Worm (Caenorhabditis elegans) whole organism, L2 larva: ENCODE results near the gene C46F11.5.
A peak's percentile ranks its signal among the peaks of the same experiment; 100 is the strongest.

Source experiments
- C34F6.9 ChIP-seq: fragments of 150-350 bp; optimal IDR thresholded peaks from 2 replicates; lab custom pipeline; 2014; ENCODE audit warnings: missing biosample characterization, missing genetic modification characterization
- F13H6.1 ChIP-seq: sonication (generic microtip); optimal IDR thresholded peaks from 2 replicates; lab custom pipeline; 2016; ENCODE audit warnings: missing genetic modification characterization, missing compliant biosample characterization
- R02D3.7 ChIP-seq: fragments of 150-350 bp; optimal IDR thresholded peaks from 2 replicates; lab custom pipeline; 2014; ENCODE audit warnings: missing biosample characterization, missing genetic modification characterization
- Y55F3AM.14 ChIP-seq: fragments of 200-800 bp; sonication (Bioruptor generic); optimal IDR thresholded peaks from 2 replicates; lab custom pipeline; 2018; ENCODE audit warnings: mild to moderate bottlenecking, missing genetic modification characterization, missing compliant biosample characterization
- ZK546.5 ChIP-seq: sonication (generic microtip); optimal IDR thresholded peaks from 2 replicates; lab custom pipeline; 2017; ENCODE audit warnings: missing biosample characterization, missing genetic modification characterization
- alr-1 ChIP-seq: fragments of 150-350 bp; optimal IDR thresholded peaks from 2 replicates; lab custom pipeline; 2014; ENCODE audit warnings: missing biosample characterization, missing genetic modification characterization
- aly-2 ChIP-seq: fragments of 150-350 bp; optimal IDR thresholded peaks from 2 replicates; lab custom pipeline; 2014; ENCODE audit warnings: missing biosample characterization, missing genetic modification characterization
- ama-1 ChIP-seq: fragments of 150-350 bp; optimal IDR thresholded peaks from 2 replicates; lab custom pipeline; 2018; ENCODE audit warnings: inconsistent platforms
- blmp-1 ChIP-seq: sonication (generic microtip); optimal IDR thresholded peaks from 2 replicates; lab custom pipeline; 2017; ENCODE audit warnings: missing genetic modification characterization, mild to moderate bottlenecking, missing compliant biosample characterization, antibody characterized with exemption, moderate library complexity; ENCODE audit not compliant: insufficient read depth
- ceh-16 ChIP-seq: fragments of 150-350 bp; optimal IDR thresholded peaks from 2 replicates; lab custom pipeline; 2014; ENCODE audit warnings: missing biosample characterization, missing genetic modification characterization
- ceh-82 ChIP-seq: fragments of 150-350 bp; optimal IDR thresholded peaks from 2 replicates; lab custom pipeline; 2014; ENCODE audit warnings: missing biosample characterization, missing genetic modification characterization
- crh-2 ChIP-seq: sonication (generic microtip); optimal IDR thresholded peaks from 2 replicates; lab custom pipeline; 2017; ENCODE audit warnings: missing biosample characterization, missing genetic modification characterization
- dmd-4 ChIP-seq: sonication (generic microtip); optimal IDR thresholded peaks from 2 replicates; lab custom pipeline; 2017; ENCODE audit warnings: missing biosample characterization, missing genetic modification characterization
- egl-27 ChIP-seq: sonication (generic microtip); optimal IDR thresholded peaks from 3 replicates; lab custom pipeline; 2017; ENCODE audit warnings: missing biosample characterization, missing genetic modification reagents, missing genetic modification characterization
- elt-1 ChIP-seq: fragments of 150-350 bp; optimal IDR thresholded peaks from 2 replicates; lab custom pipeline; 2014; ENCODE audit warnings: missing biosample characterization, missing genetic modification characterization
- elt-3 ChIP-seq: sonication (generic microtip); optimal IDR thresholded peaks from 2 replicates; lab custom pipeline; 2017; ENCODE audit warnings: missing biosample characterization, missing genetic modification characterization
- fos-1 ChIP-seq: fragments of 150-350 bp; optimal IDR thresholded peaks from 2 replicates; lab custom pipeline; 2014; ENCODE audit warnings: missing biosample characterization, missing genetic modification characterization
- gmeb-1 ChIP-seq: fragments of 150-350 bp; optimal IDR thresholded peaks from 2 replicates; lab custom pipeline; 2014; ENCODE audit warnings: missing biosample characterization, missing genetic modification characterization
- lin-11 ChIP-seq: fragments of 150-350 bp; sonication (generic microtip); optimal IDR thresholded peaks from 2 replicates; lab custom pipeline; 2014; ENCODE audit warnings: missing biosample characterization, missing genetic modification characterization, inconsistent platforms, mixed read lengths
- lin-13 ChIP-seq: fragments of 150-350 bp; optimal IDR thresholded peaks from 2 replicates; lab custom pipeline; 2014; ENCODE audit warnings: missing biosample characterization, missing genetic modification reagents, missing genetic modification characterization
- lin-39 ChIP-seq: fragments of 150-350 bp; optimal IDR thresholded peaks from 2 replicates; lab custom pipeline; 2014; ENCODE audit warnings: missing biosample characterization, missing genetic modification reagents, missing genetic modification characterization
- lsy-2 ChIP-seq, 2 experiments: fragments of 150-350 bp in 1 of 2; sonication (generic microtip) in 1 of 2; optimal IDR thresholded peaks; 2 replicates each; lab custom pipeline; 2014 to 2017; ENCODE audit warnings: missing biosample characterization in 2 of 2, missing genetic modification characterization in 2 of 2
- mab-5 ChIP-seq: fragments of 150-350 bp; optimal IDR thresholded peaks from 2 replicates; lab custom pipeline; 2014; ENCODE audit warnings: missing biosample characterization, missing genetic modification characterization
- mbf-1 ChIP-seq: sonication (generic microtip); optimal IDR thresholded peaks from 2 replicates; lab custom pipeline; 2017; ENCODE audit warnings: missing biosample characterization, missing genetic modification characterization
- nhr-10 ChIP-seq: sonication (generic microtip); optimal IDR thresholded peaks from 2 replicates; lab custom pipeline; 2017; ENCODE audit warnings: missing biosample characterization, missing genetic modification characterization
- nhr-11 ChIP-seq: fragments of 150-350 bp; optimal IDR thresholded peaks from 2 replicates; lab custom pipeline; 2014; ENCODE audit warnings: missing biosample characterization, missing genetic modification characterization
- nhr-12 ChIP-seq: fragments of 150-350 bp; optimal IDR thresholded peaks from 2 replicates; lab custom pipeline; 2014; ENCODE audit warnings: missing biosample characterization, missing genetic modification characterization
- nhr-129 ChIP-seq: fragments of 150-350 bp; optimal IDR thresholded peaks from 2 replicates; lab custom pipeline; 2014; ENCODE audit warnings: missing biosample characterization, missing genetic modification characterization
- nhr-21 ChIP-seq: fragments of 150-350 bp; optimal IDR thresholded peaks from 2 replicates; lab custom pipeline; 2014; ENCODE audit warnings: missing biosample characterization, missing genetic modification characterization
- nhr-23 ChIP-seq: fragments of 150-350 bp; optimal IDR thresholded peaks from 2 replicates; lab custom pipeline; 2014; ENCODE audit warnings: missing biosample characterization, missing genetic modification reagents, missing genetic modification characterization
- nhr-237 ChIP-seq: fragments of 150-350 bp; optimal IDR thresholded peaks from 2 replicates; lab custom pipeline; 2014; ENCODE audit warnings: missing biosample characterization, missing genetic modification characterization
- nhr-25 ChIP-seq: fragments of 150-350 bp; sonication (generic microtip); optimal IDR thresholded peaks from 3 replicates; lab custom pipeline; 2014; ENCODE audit warnings: missing biosample characterization, missing genetic modification characterization
- nhr-6 ChIP-seq: fragments of 150-350 bp; optimal IDR thresholded peaks from 2 replicates; lab custom pipeline; 2014; ENCODE audit warnings: missing biosample characterization, missing genetic modification characterization
- nhr-77 ChIP-seq: fragments of 150-350 bp; optimal IDR thresholded peaks from 2 replicates; lab custom pipeline; 2014; ENCODE audit warnings: missing biosample characterization, missing genetic modification characterization
- peb-1 ChIP-seq: fragments of 150-350 bp; optimal IDR thresholded peaks from 2 replicates; lab custom pipeline; 2014; ENCODE audit warnings: missing biosample characterization, missing genetic modification characterization
- sem-4 ChIP-seq: fragments of 150-350 bp; optimal IDR thresholded peaks from 2 replicates; lab custom pipeline; 2014; ENCODE audit warnings: missing biosample characterization, missing genetic modification reagents, missing genetic modification characterization
- skn-1 ChIP-seq: sonication (generic microtip); optimal IDR thresholded peaks from 2 replicates; lab custom pipeline; 2017; ENCODE audit warnings: missing biosample characterization, missing genetic modification characterization
- sma-3 ChIP-seq: sonication (generic microtip); optimal IDR thresholded peaks from 2 replicates; lab custom pipeline; 2016; ENCODE audit warnings: missing genetic modification reagents, missing genetic modification characterization, missing compliant biosample characterization
- sma-9 ChIP-seq, 2 experiments: fragments of 150-350 bp in 1 of 2; sonication (generic microtip) in 1 of 2; optimal IDR thresholded peaks; 2 replicates each; lab custom pipeline; 2014 to 2016; ENCODE audit warnings: missing genetic modification characterization in 2 of 2, mild to moderate bottlenecking in 1 of 2, missing biosample characterization in 1 of 2, missing compliant biosample characterization in 1 of 2, missing genetic modification reagents in 1 of 2, moderate library complexity in 1 of 2
- snpc-4 ChIP-seq: fragments of 150-350 bp; optimal IDR thresholded peaks from 2 replicates; lab custom pipeline; 2014; ENCODE audit warnings: missing biosample characterization, missing genetic modification characterization
- unc-39 ChIP-seq: fragments of 150-350 bp; optimal IDR thresholded peaks from 2 replicates; lab custom pipeline; 2014; ENCODE audit warnings: missing biosample characterization, missing genetic modification characterization
- unc-55 ChIP-seq: fragments of 150-350 bp; sonication (generic microtip); optimal IDR thresholded peaks from 3 replicates; lab custom pipeline; 2014; ENCODE audit warnings: missing biosample characterization, missing genetic modification reagents, missing genetic modification characterization
- unc-62 ChIP-seq: fragments of 150-350 bp; optimal IDR thresholded peaks from 2 replicates; lab custom pipeline; 2014; ENCODE audit warnings: missing biosample characterization, missing genetic modification reagents, missing genetic modification characterization
- zag-1 ChIP-seq: fragments of 150-350 bp; optimal IDR thresholded peaks from 2 replicates; lab custom pipeline; 2014; ENCODE audit warnings: missing biosample characterization, missing genetic modification characterization
- ztf-1 ChIP-seq: fragments of 200-800 bp; sonication (Bioruptor generic); conservative IDR thresholded peaks from 2 replicates; pipeline ENCODE4 v1.3.6; 2022; ENCODE audit warnings: missing genetic modification characterization, missing compliant biosample characterization
- ztf-11 ChIP-seq: sonication (generic microtip); optimal IDR thresholded peaks from 2 replicates; lab custom pipeline; 2017; ENCODE audit warnings: missing biosample characterization, missing genetic modification characterization
- ztf-4 ChIP-seq: fragments of 150-350 bp; optimal IDR thresholded peaks from 2 replicates; lab custom pipeline; 2014; ENCODE audit warnings: missing biosample characterization, missing genetic modification characterization

The C46F11.5 gene

ce11 chrIII:3652964-3653363 lies 4.4 kb downstream of the C46F11.5 start:
- TF ChIP-seq lin-39 (tag; lab: Kevin White, UChicago) (no peak), lin-11 (tag; lab: Kevin White, UChicago) (no peak), sma-9 (GFP tag; optimal IDR thresholded peaks at IDR 0.05; lab: Kevin White, UChicago) (no peak), sma-9 (tag; optimal IDR thresholded peaks at IDR 0.05; lab: Kevin White, UChicago) (no peak), nhr-25 (tag; lab: Kevin White, UChicago) (no peak), lin-13 (GFP tag; lab: Kevin White, UChicago) (no peak), sem-4 (no peak), alr-1 (tag; lab: Kevin White, UChicago) (no peak), nhr-77 (tag; lab: Kevin White, UChicago) (no peak), dmd-4 (tag; lab: Kevin White, UChicago) (no peak), nhr-23 (tag; lab: Kevin White, UChicago) (no peak), ceh-16 (tag; lab: Kevin White, UChicago) (no peak), ceh-82 (tag; lab: Kevin White, UChicago) (no peak), sma-3 (no peak), aly-2 (no peak), mab-5 (no peak)

- no peak for TF ChIP-seq nhr-11 (tag; lab: Kevin White, UChicago)
- TF ChIP-seq skn-1 (tag; lab: Kevin White, UChicago) = no peak
- no peak for TF ChIP-seq egl-27
- TF ChIP-seq elt-3 (tag; lab: Kevin White, UChicago) = no peak
- TF ChIP-seq zag-1 (tag; lab: Kevin White, UChicago) = no peak
- TF ChIP-seq ztf-1 (GFP tag; lab: Robert Waterston, UW) = no peak
Measured at ce11 chrIII:3652427-3652826, 5.0 kb downstream of the C46F11.5 start.

DNA sequence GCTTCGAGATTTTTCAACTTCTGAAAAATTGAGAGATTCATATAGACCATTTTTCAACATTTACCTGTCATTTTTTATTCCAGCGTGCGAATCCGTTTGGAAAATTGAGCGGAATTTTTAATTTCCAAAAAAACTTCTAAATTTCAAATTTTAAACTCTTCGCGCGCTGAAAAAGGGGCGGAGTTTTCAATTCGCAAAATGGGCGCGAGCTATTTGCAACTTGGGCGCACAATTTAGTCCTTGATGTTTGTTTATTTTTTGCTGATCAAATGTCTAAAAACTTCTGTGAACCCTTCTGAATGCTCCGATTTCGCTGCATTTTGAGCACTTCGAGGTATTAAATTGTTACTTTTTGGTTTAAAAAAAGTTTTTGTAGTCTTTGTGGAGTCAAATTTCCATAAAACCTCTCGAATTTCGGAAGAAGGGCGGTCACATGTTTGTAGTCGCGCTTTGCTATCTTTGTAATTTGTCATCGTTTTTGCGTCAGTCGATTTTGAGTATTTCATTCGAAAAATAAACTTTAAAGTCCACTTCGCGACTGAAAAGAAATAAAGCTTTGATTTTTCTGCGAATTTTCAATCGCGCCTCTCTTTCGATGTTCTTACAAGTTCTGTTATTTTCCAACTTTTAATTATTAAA lies 6.6 kb downstream of the C46F11.5 start, which contains the start of the genes madf-8 and gsr-1:
TSS of gene madf-8 (minus strand) at position 156 of the 639 bp plus-strand sequence.
TSS of gene gsr-1 (plus strand) at position 231 of the 639 bp plus-strand sequence.
- TF ChIP-seq ceh-16 (tag; lab: Kevin White, UChicago) (no peak), elt-3 (tag; lab: Kevin White, UChicago) (no peak), peb-1 (tag; lab: Kevin White, UChicago) (no peak), F13H6.1 (tag; lab: Kevin White, UChicago) (peak; percentile 18), R02D3.7 (tag; lab: Kevin White, UChicago) (no peak), mab-5 (no peak), lin-13 (GFP tag; lab: Kevin White, UChicago) (peak; percentile 64), sma-3 (no peak), mbf-1 (tag; lab: Kevin White, UChicago) (no peak), gmeb-1 (peak; percentile 79), nhr-12 (no peak), alr-1 (tag; lab: Kevin White, UChicago) (no peak), unc-39 (no peak), nhr-6 (tag; lab: Kevin White, UChicago) (no peak), ZK546.5 (no peak), ztf-4 (no peak), lin-39 (tag; lab: Kevin White, UChicago) (no peak), fos-1 (tag; lab: Kevin White, UChicago) (peak; percentile 13), ztf-11 (no peak), aly-2 (no peak), nhr-129 (tag; lab: Kevin White, UChicago) (peak; percentile 61), nhr-77 (tag; lab: Kevin White, UChicago) (no peak), dmd-4 (tag; lab: Kevin White, UChicago) (no peak), snpc-4 (tag; lab: Kevin White, UChicago) (no peak), unc-55 (GFP tag; lab: Kevin White, UChicago) (peak; percentile 71), lin-11 (tag; lab: Kevin White, UChicago) (peak; percentile 57), nhr-23 (tag; lab: Kevin White, UChicago) (no peak), ceh-82 (tag; lab: Kevin White, UChicago) (no peak), crh-2 (no peak), ztf-1 (GFP tag; lab: Robert Waterston, UW) (no peak), nhr-10 (no peak), Y55F3AM.14 (GFP tag; lab: Kevin White, UChicago) (no peak), zag-1 (tag; lab: Kevin White, UChicago) (no peak), sem-4 (peak; percentile 6), nhr-21 (tag; lab: Kevin White, UChicago) (no peak), nhr-11 (tag; lab: Kevin White, UChicago) (no peak), unc-62 (no peak), blmp-1 (no peak), elt-1 (tag; lab: Kevin White, UChicago) (no peak), skn-1 (tag; lab: Kevin White, UChicago) (peak; percentile 37), ama-1 (lab: Kevin White, UChicago) (peak; percentile 34), nhr-237 (tag; lab: Kevin White, UChicago) (no peak), C34F6.9 (peak; percentile 48), egl-27 (no peak), lsy-2 (tag; optimal IDR thresholded peaks at IDR 0.05; lab: Kevin White, UChicago) (peak; percentile 24 to 74)
